Fruit fly (Drosophila melanogaster): ENCODE results near the gene CG12541.

Gene CG12541

dm6 chrX:7011063-7011743 lies 54.6 kb downstream of the CG12541 start, which contains the start of the genes cm, sloth1 and sloth2:
Gene cm (minus strand): TSS chrX:7011145.
Gene sloth1 (plus strand): TSS chrX:7011357.
Gene sloth2 (plus strand): TSS chrX:7011357.
- TF ChIP-seq rn (GFP tag; IDR thresholded peaks at IDR 0.05) (peak; percentile 34; the same call in 1 of the 2 replicates), CG14655 (GFP tag; optimal IDR thresholded peaks at IDR 0.05) (peak; percentile 75), Ets98B (GFP tag; IDR thresholded peaks at IDR 0.05) (peak; percentile 78), CG10348 (GFP tag; IDR thresholded peaks at IDR 0.05) (no peak), Snoo (tag; optimal IDR thresholded peaks at IDR 0.05) (peak; percentile 68), fd96Ca (GFP tag; IDR thresholded peaks at IDR 0.05) (peak; percentile 84), CG12605 (GFP tag; IDR thresholded peaks at IDR 0.05) (peak; percentile 62; the same call in 1 of the 2 replicates), EcR (GFP tag; optimal IDR thresholded peaks at IDR 0.05) (no peak), CG32121 (GFP tag; IDR thresholded peaks at IDR 0.05) (peak; percentile 85), CG4496 (GFP tag; IDR thresholded peaks at IDR 0.05) (peak; percentile 84), Pif1B (GFP tag; optimal IDR thresholded peaks at IDR 0.05) (peak; percentile 80), CG9948 (tag; optimal IDR thresholded peaks at IDR 0.05) (peak; percentile 64), CG15710 (tag; optimal IDR thresholded peaks at IDR 0.05) (peak; percentile 82), CG8159 (tag; optimal IDR thresholded peaks at IDR 0.05) (peak; percentile 76), CG34367 (tag; optimal IDR thresholded peaks at IDR 0.05) (peak; percentile 77), Pif1A (GFP tag; optimal IDR thresholded peaks at IDR 0.05) (peak; percentile 83), CG13204 (GFP tag; optimal IDR thresholded peaks at IDR 0.05) (peak; percentile 35), CG8301 (tag; optimal IDR thresholded peaks at IDR 0.05) (peak; percentile 72), D1 (tag; optimal IDR thresholded peaks at IDR 0.05) (no peak), gl (tag; optimal IDR thresholded peaks at IDR 0.05) (peak; percentile 50), CG17806 (tag; optimal IDR thresholded peaks at IDR 0.05) (peak; percentile 71)

- TF ChIP-seq fd96Ca (GFP tag; IDR thresholded peaks at IDR 0.05) (peak; percentile 73; the same call in 2 of the 3 replicates), CG15710 (tag; optimal IDR thresholded peaks at IDR 0.05) (peak; percentile 76), CG8301 (tag; optimal IDR thresholded peaks at IDR 0.05) (peak; percentile 73), CG8159 (tag; optimal IDR thresholded peaks at IDR 0.05) (peak; percentile 79), CG4496 (GFP tag; IDR thresholded peaks at IDR 0.05) (peak; percentile 78), CG13204 (GFP tag; optimal IDR thresholded peaks at IDR 0.05) (no peak), EcR (GFP tag; optimal IDR thresholded peaks at IDR 0.05) (peak; percentile 78), CG12605 (GFP tag; IDR thresholded peaks at IDR 0.05) (no peak; the same call in 1 of the 2 replicates), CG32121 (GFP tag; IDR thresholded peaks at IDR 0.05) (peak; percentile 75; the same call in 1 of the 2 replicates), Pif1A (GFP tag; optimal IDR thresholded peaks at IDR 0.05) (peak; percentile 66), gl (tag; optimal IDR thresholded peaks at IDR 0.05) (peak; percentile 58), Pif1B (GFP tag; optimal IDR thresholded peaks at IDR 0.05) (peak; percentile 9), CG17806 (tag; optimal IDR thresholded peaks at IDR 0.05) (peak; percentile 69), Snoo (tag; optimal IDR thresholded peaks at IDR 0.05) (peak; percentile 56), D1 (tag; optimal IDR thresholded peaks at IDR 0.05) (no peak), CG34367 (tag; optimal IDR thresholded peaks at IDR 0.05) (peak; percentile 66), Ets98B (GFP tag; IDR thresholded peaks at IDR 0.05) (peak; percentile 65), CG10348 (GFP tag; IDR thresholded peaks at IDR 0.05) (0 out of 2 replicates have a peak, but pooled peaks have one; percentile 37), CG14655 (GFP tag; optimal IDR thresholded peaks at IDR 0.05) (peak; percentile 77), CG9948 (tag; optimal IDR thresholded peaks at IDR 0.05) (peak; percentile 74), rn (GFP tag; IDR thresholded peaks at IDR 0.05) (peak; percentile 32; the same call in 1 of the 2 replicates)
These were observed 57.5 kb downstream of the CG12541 start for dm6 chrX:7008102-7009087.

- TF ChIP-seq CG13204 (GFP tag; optimal IDR thresholded peaks at IDR 0.05): no peak
- no peak for TF ChIP-seq CG32121 (GFP tag; IDR thresholded peaks at IDR 0.05)
- TF ChIP-seq Pif1B (GFP tag; optimal IDR thresholded peaks at IDR 0.05): no peak
- no peak for TF ChIP-seq Snoo (tag; optimal IDR thresholded peaks at IDR 0.05)
- TF ChIP-seq D1 (tag; optimal IDR thresholded peaks at IDR 0.05): no peak
- TF ChIP-seq CG8301 (tag; optimal IDR thresholded peaks at IDR 0.05): no peak
- TF ChIP-seq CG34367 (tag; optimal IDR thresholded peaks at IDR 0.05): no peak
- TF ChIP-seq gl (tag; optimal IDR thresholded peaks at IDR 0.05): no peak
- TF ChIP-seq CG8159 (tag; optimal IDR thresholded peaks at IDR 0.05): peak; percentile 27
- TF ChIP-seq CG17806 (tag; optimal IDR thresholded peaks at IDR 0.05): peak; percentile 20
- no peak for TF ChIP-seq rn (GFP tag; IDR thresholded peaks at IDR 0.05)
- TF ChIP-seq CG4496 (GFP tag; IDR thresholded peaks at IDR 0.05): no peak
- TF ChIP-seq fd96Ca (GFP tag; IDR thresholded peaks at IDR 0.05): no peak
- peak; percentile 5 for TF ChIP-seq CG14655 (GFP tag; optimal IDR thresholded peaks at IDR 0.05)
- no peak for TF ChIP-seq CG10348 (GFP tag; IDR thresholded peaks at IDR 0.05)
- no peak for TF ChIP-seq CG12605 (GFP tag; IDR thresholded peaks at IDR 0.05)
- peak; percentile 7 for TF ChIP-seq CG9948 (tag; optimal IDR thresholded peaks at IDR 0.05)
- no peak for TF ChIP-seq Ets98B (GFP tag; IDR thresholded peaks at IDR 0.05)
- TF ChIP-seq EcR (GFP tag; optimal IDR thresholded peaks at IDR 0.05): no peak
- peak; percentile 26 for TF ChIP-seq CG15710 (tag; optimal IDR thresholded peaks at IDR 0.05)
- peak; percentile 16 for TF ChIP-seq Pif1A (GFP tag; optimal IDR thresholded peaks at IDR 0.05)
These were observed 58.2 kb downstream of the CG12541 start for dm6 chrX:7007693-7008092.

DNA sequence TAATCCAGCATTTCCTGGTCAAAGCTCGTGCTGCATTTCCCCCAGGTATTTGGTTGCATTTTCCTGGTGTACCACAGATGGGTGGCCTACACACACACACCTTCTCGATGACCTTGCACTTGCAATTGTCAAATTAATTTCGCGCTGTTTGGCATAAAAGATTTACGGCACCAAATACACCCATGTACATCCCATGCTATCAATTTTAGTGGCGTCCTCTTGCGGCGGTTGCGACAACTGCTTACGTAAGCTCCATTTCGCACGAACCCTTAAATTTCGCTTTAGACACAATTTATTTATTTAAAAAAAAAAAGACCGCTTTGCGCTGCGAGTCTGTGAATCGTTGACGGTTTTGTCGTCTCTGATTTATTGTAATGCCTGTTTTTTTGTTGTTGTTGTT lies 60.4 kb downstream of the CG12541 start:
- TF ChIP-seq EcR (GFP tag; optimal IDR thresholded peaks at IDR 0.05): no peak
- TF ChIP-seq Snoo (tag; optimal IDR thresholded peaks at IDR 0.05): no peak
